Worm (Caenorhabditis elegans): ENCODE measurements around the gene srab-16.
"Not testable (repeated sequence)": the region's sequence is repeated elsewhere in the genome, so short reads cannot be mapped to it uniquely, and the experiment has no call there.

The srab-16 gene

DNA sequence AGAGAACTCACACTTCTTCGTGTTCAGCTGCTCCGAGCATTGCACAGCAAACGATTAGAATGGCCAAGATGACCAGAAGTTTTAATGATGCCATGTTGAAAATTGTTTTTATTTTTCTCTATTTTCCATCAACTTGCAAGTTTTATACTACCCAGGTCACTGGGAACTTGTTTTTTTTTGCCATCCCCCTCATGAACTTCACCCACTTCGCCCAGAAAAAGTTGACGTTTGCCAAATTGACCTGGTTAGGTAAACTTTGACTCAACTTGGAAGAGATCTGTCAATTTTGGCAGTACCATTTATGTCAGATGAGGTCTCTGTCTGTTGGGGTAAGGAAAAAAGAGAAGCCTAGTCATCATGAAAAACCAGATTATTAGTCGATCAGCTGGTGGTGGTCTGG, 30.6 kb downstream of the srab-16 start, which contains the start of gene R13D11.10:
TSS of gene R13D11.10 (minus strand) at position 101 of the 400 bp plus-strand sequence.
- no peak for TF ChIP-seq skn-1 (tag; optimal IDR thresholded peaks at IDR 0.05)
- TF ChIP-seq ceh-90 (tag; optimal IDR thresholded peaks at IDR 0.05), result no peak
- TF ChIP-seq lin-35 (GFP tag; optimal IDR thresholded peaks at IDR 0.05), result no peak
- TF ChIP-seq hpl-2 (GFP tag; optimal IDR thresholded peaks at IDR 0.05), result no peak
- TF ChIP-seq alr-1 (tag; optimal IDR thresholded peaks at IDR 0.05; ENCODE audit: borderline replicate concordance), result no peak
- no peak for TF ChIP-seq nhr-20 (tag; optimal IDR thresholded peaks at IDR 0.05)
- no peak for TF ChIP-seq nhr-85 (tag)
- TF ChIP-seq lsy-2 (tag; optimal IDR thresholded peaks at IDR 0.05), result no peak
- no peak for TF ChIP-seq pag-3 (tag; optimal IDR thresholded peaks at IDR 0.05; ENCODE audit: borderline replicate concordance, insufficient read depth)
- TF ChIP-seq lir-3 (tag; optimal IDR thresholded peaks at IDR 0.05; ENCODE audit: poor library complexity), result no peak
- no peak for TF ChIP-seq rnt-1 (tag; optimal IDR thresholded peaks at IDR 0.05)
- TF ChIP-seq nhr-11 (tag; optimal IDR thresholded peaks at IDR 0.05), result no peak
- no peak for TF ChIP-seq vab-15 (tag; optimal IDR thresholded peaks at IDR 0.05)
- TF ChIP-seq efl-1 (optimal IDR thresholded peaks at IDR 0.05), result no peak
- TF ChIP-seq efl-1 (GFP tag; optimal IDR thresholded peaks at IDR 0.05 in 1 of 2), result no peak
- no peak for TF ChIP-seq sox-4 (tag; optimal IDR thresholded peaks at IDR 0.05)
- no peak for TF ChIP-seq nhr-28 (tag; optimal IDR thresholded peaks at IDR 0.05)
- TF ChIP-seq ceh-63 (GFP tag; optimal IDR thresholded peaks at IDR 0.05), result no peak
- TF ChIP-seq ceh-8 (GFP tag; optimal IDR thresholded peaks at IDR 0.05), result no peak
- TF ChIP-seq fos-1 (tag; optimal IDR thresholded peaks at IDR 0.05), result no peak

DNA sequence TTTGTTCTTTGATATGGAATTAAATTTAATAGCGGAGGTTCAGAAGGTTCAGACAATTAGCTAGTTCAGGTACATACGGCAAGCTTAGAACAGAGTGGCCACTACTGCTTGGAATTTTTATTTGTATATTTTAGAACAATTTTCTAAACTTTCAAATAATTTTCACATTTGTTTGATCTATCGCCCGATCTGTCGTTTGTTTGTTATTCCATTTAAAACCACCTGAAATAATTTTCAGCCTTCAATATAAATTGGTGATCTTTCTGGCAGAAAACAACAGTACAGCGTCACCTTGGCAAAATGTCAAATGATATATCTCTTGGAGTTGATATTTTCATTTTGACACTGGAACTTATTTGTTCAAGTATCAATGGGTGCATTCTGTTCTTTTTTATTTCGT, 32.2 kb downstream of the srab-16 start, which contains the start of gene R13D11.3:
TSS of gene R13D11.3 (plus strand) at position 301 of the 400 bp plus-strand sequence.
- TF ChIP-seq ceh-63 (GFP tag; optimal IDR thresholded peaks at IDR 0.05) (no peak), mdl-1 (tag; optimal IDR thresholded peaks at IDR 0.05) (no peak), hlh-4 (tag; optimal IDR thresholded peaks at IDR 0.05) (no peak), nhr-77 (tag; optimal IDR thresholded peaks at IDR 0.05) (no peak), dpl-1 (GFP tag; optimal IDR thresholded peaks at IDR 0.05) (no peak), snu-23 (GFP tag; optimal IDR thresholded peaks at IDR 0.05) (no peak), nhr-90 (tag; optimal IDR thresholded peaks at IDR 0.05; ENCODE audit: poor library complexity) (no peak), lsy-2 (tag; optimal IDR thresholded peaks at IDR 0.05) (no peak), fkh-10 (GFP tag; optimal IDR thresholded peaks at IDR 0.05) (no peak), zip-4 (GFP tag; optimal IDR thresholded peaks at IDR 0.05) (no peak), ceh-8 (GFP tag; optimal IDR thresholded peaks at IDR 0.05) (no peak), xbp-1 (tag; optimal IDR thresholded peaks at IDR 0.05) (no peak)

ce11 chrV:817182-817581, 34.6 kb downstream of the srab-16 start, which contains the start of gene R13D11.1:
TSS of gene R13D11.1 (plus strand) at chrV:817482.
- no peak for TF ChIP-seq F16B12.6 (tag; optimal IDR thresholded peaks at IDR 0.05)

DNA sequence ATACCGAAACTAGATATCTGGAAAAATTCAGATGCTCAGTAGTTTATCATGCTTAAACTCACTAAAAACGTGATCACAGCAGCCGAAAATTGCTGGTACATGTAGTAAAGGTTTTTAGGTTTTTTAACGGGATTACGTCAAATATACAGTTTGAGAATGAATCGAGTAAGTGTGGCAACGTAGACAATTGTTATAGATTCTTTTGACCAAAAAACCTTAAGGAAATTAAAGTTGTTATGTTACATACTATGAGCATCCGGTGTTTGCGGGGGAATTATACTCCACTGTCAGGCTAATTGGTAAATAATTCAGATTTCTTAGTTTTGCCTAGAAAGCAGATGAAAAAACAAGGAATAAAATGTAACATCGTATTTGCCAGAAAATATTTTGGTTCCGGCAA, 38.1 kb downstream of the srab-16 start, which contains the start of gene srx-32:
TSS of gene srx-32 (minus strand) at position 101 of the 400 bp plus-strand sequence.
- not testable (repeated sequence) for TF ChIP-seq elt-2, lin-15B, vab-15 (tag; optimal IDR thresholded peaks at IDR 0.05)

- not testable (repeated sequence) for TF ChIP-seq pqm-1 (tag; optimal IDR thresholded peaks at IDR 0.05); mdl-1 (tag; optimal IDR thresholded peaks at IDR 0.05); nhr-85 (tag)
These were observed 40.4 kb downstream of the srab-16 start, which contains the start of gene srx-31 for ce11 chrV:822922-823321. TSS of gene srx-31 (minus strand) at chrV:823022.
